Fruit fly (Drosophila melanogaster): ENCODE data around the gene PCNA2.

DNA sequence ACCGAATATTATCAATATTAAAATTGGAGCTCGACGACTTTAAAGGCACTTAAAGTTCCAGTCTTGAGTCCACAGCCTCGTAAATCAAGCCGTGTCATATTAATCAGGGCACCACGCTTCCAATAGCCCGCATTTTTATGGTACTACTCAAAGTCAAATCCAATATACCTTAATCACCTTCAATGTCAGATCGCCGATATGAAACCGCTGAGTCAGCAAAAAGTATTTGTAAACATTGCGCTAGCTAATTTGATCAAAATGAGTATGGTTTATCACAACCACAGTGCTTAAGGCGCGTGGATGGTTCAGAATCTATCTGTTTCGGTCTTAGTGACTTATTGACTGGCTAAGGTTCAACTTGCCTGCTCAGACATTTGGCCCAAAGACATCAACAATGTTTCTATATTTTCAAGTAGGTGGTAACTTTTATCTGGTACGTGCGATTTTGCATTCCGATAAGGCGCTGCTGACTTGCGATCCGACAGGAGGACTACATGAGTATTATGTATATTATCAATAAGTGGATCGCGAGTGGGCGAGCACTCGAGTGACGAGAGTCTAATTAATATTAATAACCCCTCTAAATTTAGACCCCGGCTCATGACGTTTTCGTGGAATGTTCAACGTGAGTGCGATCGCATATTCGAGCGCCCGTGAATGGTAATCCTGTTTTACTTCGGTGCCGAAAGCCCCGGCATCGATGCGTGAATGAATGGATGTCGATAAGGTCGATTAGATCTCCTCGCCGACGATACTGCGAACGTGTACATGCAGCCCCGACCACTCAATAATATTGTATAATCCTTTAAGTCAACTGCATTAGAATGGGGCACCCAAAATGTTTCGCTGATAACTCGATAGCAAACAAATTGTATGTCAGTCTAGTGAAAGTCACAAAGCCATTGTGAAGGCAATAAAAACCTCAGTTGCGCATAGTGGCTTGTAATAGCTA lies 20.5 kb downstream of the PCNA2 start, which contains the start of gene CG13078:
- TF ChIP-seq vri (GFP tag; optimal IDR thresholded peaks at IDR 0.05) (no peak), Hr38 (GFP tag; optimal IDR thresholded peaks at IDR 0.05) (no peak), CG6163 (GFP tag; IDR thresholded peaks at IDR 0.05) (no peak), Hr4 (GFP tag; optimal IDR thresholded peaks at IDR 0.05) (no peak), CG15336 (GFP tag; IDR thresholded peaks at IDR 0.05) (no peak), CG7368 (GFP tag; optimal IDR thresholded peaks at IDR 0.05) (no peak), cyc (GFP tag; optimal IDR thresholded peaks at IDR 0.05) (no peak), CG6854 (GFP tag; optimal IDR thresholded peaks at IDR 0.05) (no peak), CG31627 (GFP tag; optimal IDR thresholded peaks at IDR 0.05) (no peak)

Data from whole organism, prepupa.